Fruit fly (Drosophila melanogaster) ovary, adult (tissue): Measurements from ENCODE around the gene Pis.

ENCODE experiments used
- CG17801 ChIP-seq: fragments of 200-800 bp; optimal IDR thresholded peaks from 2 replicates; lab custom pipeline; 2019; ENCODE audit warnings: missing biosample characterization, mild to moderate bottlenecking, missing genetic modification characterization, moderate library complexity; ENCODE audit not compliant: partially characterized antibody

Gene Pis

dm6 chrX:15709984-15710750, 6.6 kb upstream of the Pis start, which contains the start of the genes CG9281 and CG15601:
CG9281 (minus strand) TSS chrX:15710539.
CG15601 (plus strand) TSS chrX:15710647.
- peak; percentile 63 for TF ChIP-seq CG17801

dm6 chrX:15709624-15709983, 6.0 kb upstream of the Pis start:
- TF ChIP-seq CG17801 = no peak

dm6 chrX:15701047-15701446, 2.5 kb downstream of the Pis start, which contains the start of gene CG9240:
CG9240 (minus strand) TSS chrX:15701259.
- peak; percentile 47 for TF ChIP-seq CG17801

dm6 chrX:15697581-15698208, 5.9 kb downstream of the Pis start:
- TF ChIP-seq CG17801 = peak; percentile 86

- TF ChIP-seq CG17801 = peak; percentile 8
Observed at dm6 chrX:15696854-15697540, 6.6 kb downstream of the Pis start, which contains the start of gene CG8128. CG8128 (plus strand) TSS chrX:15697494.

dm6 chrX:15688757-15689156, 14.8 kb downstream of the Pis start, which contains the start of gene CG15599:
CG15599 (minus strand) TSS chrX:15688857.
- no peak for TF ChIP-seq CG17801

- no peak for TF ChIP-seq CG17801
Observed at dm6 chrX:15684419-15684818, 19.2 kb downstream of the Pis start.

- no peak for TF ChIP-seq CG17801
Observed at dm6 chrX:15675294-15675693, 28.3 kb downstream of the Pis start, which contains the start of gene CG12708. CG12708 (plus strand) TSS chrX:15675476.

- TF ChIP-seq CG17801 = no peak
Observed at dm6 chrX:15674337-15674736, 29.2 kb downstream of the Pis start.

dm6 chrX:15671026-15671563, 32.5 kb downstream of the Pis start, which contains the start of gene CG15646:
CG15646 (minus strand) TSS chrX:15671029.
- TF ChIP-seq CG17801 = no peak

- no peak for TF ChIP-seq CG17801
Observed at dm6 chrX:15662285-15662684, 41.3 kb downstream of the Pis start, which contains the start of gene CG8119. CG8119 (plus strand) TSS chrX:15662585.

- no peak for TF ChIP-seq CG17801
Observed at dm6 chrX:15653364-15653809, 50.2 kb downstream of the Pis start.

- TF ChIP-seq CG17801 = no peak
Observed at dm6 chrX:15651559-15651958, 52.0 kb downstream of the Pis start.
